Worm (Caenorhabditis elegans): Measurements from ENCODE around the gene Y22D7AR.2.

The Y22D7AR.2 gene

DNA sequence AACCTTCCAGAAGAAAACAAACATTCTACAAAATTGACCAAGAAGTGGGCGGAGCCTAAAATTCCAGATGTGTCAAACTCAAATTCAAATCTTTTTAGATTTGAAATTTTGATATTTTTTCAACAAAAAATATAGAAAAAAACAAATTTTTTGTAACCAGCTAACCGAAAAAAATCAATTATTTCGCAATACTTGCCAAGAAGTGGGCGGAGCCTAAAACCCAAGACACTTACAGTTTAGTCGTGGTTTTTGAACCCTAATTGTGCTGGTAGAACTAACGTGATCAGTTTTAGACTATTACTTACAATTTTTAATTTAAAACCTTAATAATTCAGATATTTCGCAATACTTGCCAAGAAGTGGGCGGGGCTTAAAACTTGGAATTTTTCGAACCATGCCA, 32.4 kb upstream of the Y22D7AR.2 start:
- TF ChIP-seq ref-1 (GFP tag; conservative IDR thresholded peaks at IDR 0.05) (no peak), cog-1 (tag; optimal IDR thresholded peaks at IDR 0.05) (no peak), klf-2 (GFP tag; conservative IDR thresholded peaks at IDR 0.05) (no peak), ztf-29 (GFP tag; IDR thresholded peaks at IDR 0.05) (no peak), med-1 (GFP tag; optimal IDR thresholded peaks at IDR 0.05; ENCODE audit: insufficient read depth) (no peak), flt-1 (GFP tag; IDR thresholded peaks at IDR 0.05) (no peak), tab-1 (GFP tag; IDR thresholded peaks at IDR 0.05) (no peak), T22C8.4 (GFP tag; IDR thresholded peaks at IDR 0.05) (no peak), ztf-23 (GFP tag; IDR thresholded peaks at IDR 0.05) (no peak)

DNA sequence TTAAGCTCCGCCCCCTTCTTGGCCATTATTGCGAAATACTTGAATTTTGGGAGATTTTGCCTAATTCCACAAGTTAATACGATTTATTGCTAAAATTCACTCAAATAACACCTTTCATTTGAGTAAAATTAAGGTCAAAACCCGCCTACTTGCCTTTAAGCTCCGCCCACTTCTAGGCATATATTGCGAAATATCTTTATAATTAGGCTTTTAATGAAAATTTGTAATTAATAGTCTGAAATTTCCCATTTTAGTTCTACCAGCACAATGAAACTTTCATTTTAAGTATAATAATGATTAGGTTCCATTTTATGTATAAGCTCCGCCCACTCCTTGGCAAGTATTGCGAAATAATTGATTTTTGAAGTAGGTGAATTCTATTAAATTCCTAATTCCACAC, 31.0 kb upstream of the Y22D7AR.2 start:
- TF ChIP-seq ztf-29 (GFP tag; IDR thresholded peaks at IDR 0.05) (no peak), tab-1 (GFP tag; IDR thresholded peaks at IDR 0.05) (no peak), T22C8.4 (GFP tag; IDR thresholded peaks at IDR 0.05) (no peak), cog-1 (tag; optimal IDR thresholded peaks at IDR 0.05) (no peak), ref-1 (GFP tag; conservative IDR thresholded peaks at IDR 0.05) (no peak), klf-2 (GFP tag; conservative IDR thresholded peaks at IDR 0.05) (no peak), ztf-23 (GFP tag; IDR thresholded peaks at IDR 0.05) (no peak), med-1 (GFP tag; optimal IDR thresholded peaks at IDR 0.05; ENCODE audit: insufficient read depth) (no peak), flt-1 (GFP tag; IDR thresholded peaks at IDR 0.05) (no peak)

DNA sequence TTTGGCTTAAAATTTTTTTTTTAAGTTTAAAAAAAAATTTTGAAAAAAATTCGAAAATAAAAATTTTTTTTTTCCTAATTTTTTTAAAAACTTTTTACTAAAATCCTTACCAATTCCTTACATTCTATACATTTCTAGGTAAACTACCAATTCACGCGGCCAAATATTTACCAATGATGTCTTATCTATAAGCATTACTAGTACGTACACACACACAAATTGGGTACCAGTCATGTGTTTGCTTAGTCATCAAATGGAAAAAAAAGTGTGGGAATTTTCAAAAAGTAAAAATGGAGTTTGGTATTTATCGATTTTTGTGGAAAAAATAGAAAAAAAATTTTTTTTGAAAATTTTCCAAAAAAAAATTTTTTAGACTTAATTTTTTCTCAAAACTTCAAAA, 29.2 kb upstream of the Y22D7AR.2 start, which contains the start of gene Y22D7AR.6:
TSS of gene Y22D7AR.6 (minus strand) at position 134 of the 400 bp plus-strand sequence.
- TF ChIP-seq klf-2 (GFP tag; conservative IDR thresholded peaks at IDR 0.05), result no peak
- TF ChIP-seq ztf-23 (GFP tag; IDR thresholded peaks at IDR 0.05), result no peak
- TF ChIP-seq flt-1 (GFP tag; IDR thresholded peaks at IDR 0.05), result no peak
- TF ChIP-seq cog-1 (tag; optimal IDR thresholded peaks at IDR 0.05), result no peak
- TF ChIP-seq med-1 (GFP tag; optimal IDR thresholded peaks at IDR 0.05; ENCODE audit: insufficient read depth), result no peak
- TF ChIP-seq T22C8.4 (GFP tag; IDR thresholded peaks at IDR 0.05), result no peak
- TF ChIP-seq tab-1 (GFP tag; IDR thresholded peaks at IDR 0.05), result no peak
- no peak for TF ChIP-seq ref-1 (GFP tag; conservative IDR thresholded peaks at IDR 0.05)

DNA sequence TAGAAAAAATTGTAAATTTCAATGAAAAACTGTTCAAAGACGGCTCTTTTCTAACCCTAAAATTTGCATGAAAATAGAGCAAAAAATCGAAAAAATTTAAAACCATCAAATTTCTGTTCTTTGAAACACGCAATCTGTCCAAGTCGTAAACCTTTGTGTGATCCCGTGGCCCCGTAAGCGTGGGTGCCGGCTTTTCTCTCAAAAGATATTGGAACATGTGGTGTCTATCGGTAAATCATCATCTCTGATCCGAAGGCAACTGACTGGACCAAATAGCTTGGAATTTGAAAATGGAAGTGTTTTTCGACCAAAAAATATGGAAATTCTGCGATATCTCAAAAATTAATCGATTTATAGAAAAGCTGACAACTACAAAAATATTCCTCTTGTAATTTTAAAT, 27.1 kb upstream of the Y22D7AR.2 start:
- no peak for TF ChIP-seq T22C8.4 (GFP tag; IDR thresholded peaks at IDR 0.05)
- no peak for TF ChIP-seq med-1 (GFP tag; optimal IDR thresholded peaks at IDR 0.05; ENCODE audit: insufficient read depth)
- TF ChIP-seq ztf-23 (GFP tag; IDR thresholded peaks at IDR 0.05), result no peak
- no peak for TF ChIP-seq klf-2 (GFP tag; conservative IDR thresholded peaks at IDR 0.05)
- no peak for TF ChIP-seq cog-1 (tag; optimal IDR thresholded peaks at IDR 0.05)
- no peak for TF ChIP-seq ref-1 (GFP tag; conservative IDR thresholded peaks at IDR 0.05)
- no peak for TF ChIP-seq flt-1 (GFP tag; IDR thresholded peaks at IDR 0.05)
- no peak for TF ChIP-seq ztf-29 (GFP tag; IDR thresholded peaks at IDR 0.05)
- TF ChIP-seq tab-1 (GFP tag; IDR thresholded peaks at IDR 0.05), result no peak

DNA sequence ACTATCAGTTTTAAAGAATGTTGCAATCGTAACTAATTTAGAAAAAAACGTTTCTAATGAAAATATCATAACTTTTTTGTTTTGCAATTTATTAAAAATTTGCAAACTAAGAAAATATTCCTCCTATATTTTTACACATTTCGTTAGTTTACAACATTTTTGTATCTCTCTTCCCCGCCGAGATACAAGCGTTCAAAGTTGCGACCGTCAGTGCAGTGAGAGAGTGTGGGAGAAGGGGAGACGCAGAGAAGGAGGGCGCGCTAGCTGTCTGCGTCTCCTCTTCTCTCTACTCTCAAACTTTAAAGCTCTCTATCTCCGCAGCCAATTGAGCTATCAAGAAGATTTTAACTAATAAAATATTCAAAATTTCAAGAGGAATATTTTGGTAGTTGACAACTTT, 25.4 kb upstream of the Y22D7AR.2 start:
- TF ChIP-seq ztf-23 (GFP tag; IDR thresholded peaks at IDR 0.05) (no peak), klf-2 (GFP tag; conservative IDR thresholded peaks at IDR 0.05) (no peak), flt-1 (GFP tag; IDR thresholded peaks at IDR 0.05) (no peak), ref-1 (GFP tag; conservative IDR thresholded peaks at IDR 0.05) (no peak), T22C8.4 (GFP tag; IDR thresholded peaks at IDR 0.05) (no peak), cog-1 (tag; optimal IDR thresholded peaks at IDR 0.05) (no peak), ztf-29 (GFP tag; IDR thresholded peaks at IDR 0.05) (no peak), med-1 (GFP tag; optimal IDR thresholded peaks at IDR 0.05; ENCODE audit: insufficient read depth) (no peak), tab-1 (GFP tag; IDR thresholded peaks at IDR 0.05) (no peak)

DNA sequence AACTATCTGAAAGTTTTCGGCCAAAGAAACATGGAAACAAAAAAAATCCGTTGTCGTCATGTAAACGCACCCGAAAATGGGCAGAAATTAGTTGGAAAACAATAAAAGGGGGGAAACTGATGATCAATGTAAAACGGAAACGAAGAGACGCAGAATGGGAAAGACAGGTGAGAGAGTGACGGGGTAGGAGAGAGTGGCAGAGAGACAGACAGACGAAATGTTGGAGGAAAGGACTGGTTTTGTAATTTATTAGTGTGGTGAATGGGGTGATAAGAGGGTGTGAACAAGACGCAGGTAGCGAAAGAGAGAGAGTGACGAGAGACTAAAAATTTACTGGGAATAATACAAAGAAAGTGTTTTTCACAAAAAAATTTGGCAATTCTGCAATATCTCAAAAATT, 24.8 kb upstream of the Y22D7AR.2 start:
- TF ChIP-seq ref-1 (GFP tag; conservative IDR thresholded peaks at IDR 0.05) (no peak), cog-1 (tag; optimal IDR thresholded peaks at IDR 0.05) (no peak), ztf-29 (GFP tag; IDR thresholded peaks at IDR 0.05) (no peak), ztf-23 (GFP tag; IDR thresholded peaks at IDR 0.05) (no peak), tab-1 (GFP tag; IDR thresholded peaks at IDR 0.05) (no peak), T22C8.4 (GFP tag; IDR thresholded peaks at IDR 0.05) (no peak), klf-2 (GFP tag; conservative IDR thresholded peaks at IDR 0.05) (no peak), med-1 (GFP tag; optimal IDR thresholded peaks at IDR 0.05; ENCODE audit: insufficient read depth) (no peak), flt-1 (GFP tag; IDR thresholded peaks at IDR 0.05) (no peak)

DNA sequence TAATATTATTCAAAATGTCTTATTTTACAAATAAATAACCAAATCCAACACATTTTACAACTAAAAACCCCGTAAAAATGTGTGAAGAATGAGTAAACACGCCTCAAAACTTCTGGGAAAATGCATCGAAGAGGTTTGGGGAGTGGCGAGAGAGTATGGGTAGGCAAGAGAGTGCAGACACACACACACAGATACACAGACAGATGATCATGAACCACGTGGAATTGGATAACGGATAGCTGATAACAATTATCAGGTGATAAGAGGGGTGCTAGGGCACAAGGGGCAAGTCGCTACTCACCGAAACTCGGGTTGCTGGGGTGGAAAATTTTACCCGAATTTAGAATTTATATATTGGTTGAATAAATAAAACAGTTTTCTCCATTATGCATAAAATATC, 23.5 kb upstream of the Y22D7AR.2 start:
- no peak for TF ChIP-seq tab-1 (GFP tag; IDR thresholded peaks at IDR 0.05)
- no peak for TF ChIP-seq cog-1 (tag; optimal IDR thresholded peaks at IDR 0.05)
- TF ChIP-seq ref-1 (GFP tag; conservative IDR thresholded peaks at IDR 0.05), result no peak
- no peak for TF ChIP-seq ztf-23 (GFP tag; IDR thresholded peaks at IDR 0.05)
- TF ChIP-seq klf-2 (GFP tag; conservative IDR thresholded peaks at IDR 0.05), result no peak
- no peak for TF ChIP-seq T22C8.4 (GFP tag; IDR thresholded peaks at IDR 0.05)
- TF ChIP-seq flt-1 (GFP tag; IDR thresholded peaks at IDR 0.05), result no peak
- no peak for TF ChIP-seq ztf-29 (GFP tag; IDR thresholded peaks at IDR 0.05)
- no peak for TF ChIP-seq med-1 (GFP tag; optimal IDR thresholded peaks at IDR 0.05; ENCODE audit: insufficient read depth)

DNA sequence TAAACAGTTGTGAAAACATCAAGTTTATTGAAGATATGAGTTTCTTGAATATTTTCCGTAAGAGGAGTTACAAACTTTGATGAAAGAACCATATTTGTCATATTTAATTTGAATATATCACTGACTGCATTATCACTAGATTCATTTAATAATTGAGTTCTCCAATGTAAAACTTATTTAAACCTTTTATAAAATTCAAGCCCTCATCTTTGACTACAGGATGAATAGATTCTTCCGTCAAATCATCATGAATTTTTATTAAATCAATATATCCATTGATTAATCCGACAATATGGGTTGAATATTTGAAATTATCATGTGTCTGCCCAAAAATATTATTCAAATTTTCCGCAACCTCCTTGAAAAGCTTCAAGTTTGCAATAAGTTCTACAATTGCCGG, 17.7 kb upstream of the Y22D7AR.2 start, which contains the start of gene Y22D7AR.7:
TSS of gene Y22D7AR.7 (minus strand) at position 101 of the 400 bp plus-strand sequence.
- no peak for TF ChIP-seq ztf-29 (GFP tag; IDR thresholded peaks at IDR 0.05)
- TF ChIP-seq klf-2 (GFP tag; conservative IDR thresholded peaks at IDR 0.05), result no peak
- TF ChIP-seq flt-1 (GFP tag; IDR thresholded peaks at IDR 0.05), result no peak
- no peak for TF ChIP-seq cog-1 (tag; optimal IDR thresholded peaks at IDR 0.05)
- no peak for TF ChIP-seq med-1 (GFP tag; optimal IDR thresholded peaks at IDR 0.05; ENCODE audit: insufficient read depth)
- TF ChIP-seq ztf-23 (GFP tag; IDR thresholded peaks at IDR 0.05), result no peak

DNA sequence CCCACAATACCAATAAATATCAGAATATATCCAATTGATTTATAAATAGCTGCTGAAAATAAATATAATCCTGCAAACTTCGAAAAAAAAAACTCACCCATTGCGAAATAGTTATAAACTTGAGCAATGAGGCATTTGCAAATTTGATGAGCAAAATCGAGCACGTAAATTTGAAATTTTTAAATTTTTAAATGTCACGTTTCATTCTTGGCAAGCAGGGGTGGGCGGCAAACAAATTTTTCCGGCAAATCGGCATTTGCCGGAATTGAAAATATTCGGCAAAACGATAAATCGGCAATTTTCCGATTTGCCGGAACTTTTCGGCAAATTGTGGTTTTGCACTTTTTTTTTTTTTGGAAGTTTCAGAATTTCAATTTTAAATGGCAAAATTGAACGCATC, 15.8 kb upstream of the Y22D7AR.2 start, which contains the start of gene Y22D7AR.14:
TSS of gene Y22D7AR.14 (minus strand) at position 101 of the 400 bp plus-strand sequence.
- no peak for TF ChIP-seq ztf-23 (GFP tag; IDR thresholded peaks at IDR 0.05)
- no peak for TF ChIP-seq flt-1 (GFP tag; IDR thresholded peaks at IDR 0.05)
- TF ChIP-seq cog-1 (tag; optimal IDR thresholded peaks at IDR 0.05), result no peak
- TF ChIP-seq ztf-29 (GFP tag; IDR thresholded peaks at IDR 0.05), result no peak
- no peak for TF ChIP-seq klf-2 (GFP tag; conservative IDR thresholded peaks at IDR 0.05)
- no peak for TF ChIP-seq tab-1 (GFP tag; IDR thresholded peaks at IDR 0.05)
- no peak for TF ChIP-seq T22C8.4 (GFP tag; IDR thresholded peaks at IDR 0.05)
- no peak for TF ChIP-seq ref-1 (GFP tag; conservative IDR thresholded peaks at IDR 0.05)
- TF ChIP-seq med-1 (GFP tag; optimal IDR thresholded peaks at IDR 0.05; ENCODE audit: insufficient read depth), result no peak

DNA sequence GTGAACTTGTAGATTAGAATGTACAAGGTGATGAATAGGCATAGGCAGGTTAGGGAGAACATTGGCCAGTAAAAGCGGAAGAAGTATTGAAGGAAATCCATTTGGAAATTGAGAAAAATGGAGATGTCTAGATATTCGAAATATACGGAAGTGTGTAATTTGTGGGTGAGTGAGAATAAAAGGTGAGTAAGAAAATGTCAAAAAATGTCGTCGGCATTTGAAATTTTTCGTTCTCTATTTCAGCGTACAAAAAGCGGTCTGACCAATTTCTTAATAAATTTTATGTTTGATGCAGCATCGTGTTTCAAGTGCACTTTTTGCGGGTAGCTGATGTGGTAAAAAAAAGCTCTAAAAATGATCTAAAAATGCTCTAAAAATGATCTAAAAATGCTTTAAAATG, 10.7 kb upstream of the Y22D7AR.2 start, which contains the start of gene srd-64:
TSS of gene srd-64 (minus strand) at position 101 of the 400 bp plus-strand sequence.
- TF ChIP-seq ref-1 (GFP tag; conservative IDR thresholded peaks at IDR 0.05) (no peak), ztf-23 (GFP tag; IDR thresholded peaks at IDR 0.05) (no peak), klf-2 (GFP tag; conservative IDR thresholded peaks at IDR 0.05) (no peak), T22C8.4 (GFP tag; IDR thresholded peaks at IDR 0.05) (no peak), ztf-29 (GFP tag; IDR thresholded peaks at IDR 0.05) (no peak), flt-1 (GFP tag; IDR thresholded peaks at IDR 0.05) (no peak), med-1 (GFP tag; optimal IDR thresholded peaks at IDR 0.05; ENCODE audit: insufficient read depth) (no peak), tab-1 (GFP tag; IDR thresholded peaks at IDR 0.05) (no peak), cog-1 (tag; optimal IDR thresholded peaks at IDR 0.05) (no peak)

All from whole organism, midembryonic.